Worm (Caenorhabditis elegans) whole organism, L1 larva: ENCODE results near the gene K02E10.5.

Experiments
- ceh-88 ChIP-seq: fragments of 200-800 bp; sonication (Bioruptor generic); IDR thresholded peaks from 2 replicates; pipeline ENCODE4 v1.3.6; 2022; ENCODE audit warnings: missing genetic modification characterization, missing compliant biosample characterization
- dpl-1 ChIP-seq, 3 experiments: fragments of 150-350 bp in 2 of 3; sonication (generic microtip) in 1 of 3; optimal IDR thresholded peaks; 2 replicates each; lab custom pipeline; 2014 to 2017; ENCODE audit warnings: missing biosample characterization in 3 of 3, missing genetic modification characterization in 3 of 3, missing genetic modification reagents in 3 of 3
- efl-1 ChIP-seq, 4 experiments: fragments of 150-350 bp; optimal IDR thresholded peaks in 3 of 4; peaks in 1 of 4; 1 replicate in 1 of 4; 2 replicates in 3 of 4; lab custom pipeline; 2014; ENCODE audit warnings: missing biosample characterization in 2 of 4, missing genetic modification characterization in 2 of 4, missing genetic modification reagents in 2 of 4
- egl-27 ChIP-seq, 2 experiments: fragments of 150-350 bp in 1 of 2; sonication (generic microtip); optimal IDR thresholded peaks; 3 replicates each; lab custom pipeline; 2017 to 2018; ENCODE audit warnings: missing biosample characterization in 2 of 2, missing genetic modification characterization in 2 of 2, missing genetic modification reagents in 2 of 2
- ets-5 ChIP-seq: fragments of 200-800 bp; sonication (Bioruptor generic); IDR thresholded peaks from 2 replicates; pipeline ENCODE4 v1.3.6; 2022; ENCODE audit warnings: missing genetic modification characterization, missing compliant biosample characterization
- fkh-4 ChIP-seq: sonication (generic microtip); optimal IDR thresholded peaks from 2 replicates; lab custom pipeline; 2016; ENCODE audit warnings: missing compliant biosample characterization, missing genetic modification characterization, borderline replicate concordance
- lin-15B ChIP-seq: fragments of 150-350 bp; sonication (generic microtip); optimal IDR thresholded peaks from 3 replicates; lab custom pipeline; 2014; ENCODE audit warnings: missing biosample characterization, missing genetic modification characterization
- lin-35 ChIP-seq, 2 experiments: fragments of 150-350 bp; optimal IDR thresholded peaks; 2 replicates each; lab custom pipeline; 2014; ENCODE audit warnings: missing biosample characterization in 2 of 2, missing genetic modification characterization in 2 of 2, missing genetic modification reagents in 2 of 2
- mep-1 ChIP-seq: fragments of 150-350 bp; optimal IDR thresholded peaks from 2 replicates; lab custom pipeline; 2014; ENCODE audit warnings: missing biosample characterization, missing genetic modification characterization
- nhr-77 ChIP-seq: fragments of 150-350 bp; optimal IDR thresholded peaks from 2 replicates; lab custom pipeline; 2014; ENCODE audit warnings: missing biosample characterization, missing genetic modification characterization
- tlp-1 ChIP-seq: fragments of 150-350 bp; optimal IDR thresholded peaks from 2 replicates; lab custom pipeline; 2014; ENCODE audit warnings: missing biosample characterization, missing genetic modification characterization
- unc-86 ChIP-seq: sonication (generic microtip); optimal IDR thresholded peaks from 2 replicates; lab custom pipeline; 2016; ENCODE audit warnings: missing genetic modification characterization, missing compliant biosample characterization
- zag-1 ChIP-seq: fragments of 150-350 bp; optimal IDR thresholded peaks from 2 replicates; lab custom pipeline; 2014; ENCODE audit warnings: missing biosample characterization, missing genetic modification characterization

ce11 chrX:2494296-2494695 is 15.6 kb upstream of the K02E10.5 start:
- TF ChIP-seq tlp-1 (tag; lab: Kevin White, UChicago) (no peak), lin-35 (GFP tag; optimal IDR thresholded peaks at IDR 0.05; lab: Kevin White, UChicago) (no peak), dpl-1 (GFP tag; optimal IDR thresholded peaks at IDR 0.05; lab: Kevin White, UChicago) (no peak), ets-5 (GFP tag; lab: Robert Waterston, UW) (no peak), zag-1 (no peak), ceh-88 (GFP tag; lab: Robert Waterston, UW) (no peak), efl-1 (optimal IDR thresholded peaks at IDR 0.05; lab: Kevin White, UChicago) (no peak), efl-1 (GFP tag; optimal IDR thresholded peaks at IDR 0.05 in 1 of 2; lab: Kevin White, UChicago) (no peak), egl-27 (tag; optimal IDR thresholded peaks at IDR 0.05; lab: Kevin White, UChicago) (no peak), mep-1 (tag; lab: Kevin White, UChicago) (no peak), unc-86 (tag; lab: Kevin White, UChicago) (no peak), lin-15B (no peak), fkh-4 (tag; lab: Kevin White, UChicago) (no peak), nhr-77 (tag; lab: Kevin White, UChicago) (no peak)
